Fruit fly (Drosophila melanogaster) whole organism, embryonic: ENCODE results near the gene Hat1.
A peak's percentile ranks its signal among the peaks of the same experiment; 100 is the strongest.

Source experiments
- BEAF-32 ChIP-seq: fragments of 200-800 bp; sonication (Bioruptor generic); optimal IDR thresholded peaks from 3 replicates; lab custom pipeline; 2017; ENCODE audit warnings: missing biosample characterization, missing genetic modification characterization, mild to moderate bottlenecking, moderate library complexity, missing genetic modification reagents
- Blimp-1 ChIP-seq: fragments of 200-800 bp; sonication (Bioruptor generic); optimal IDR thresholded peaks from 3 replicates; lab custom pipeline; 2018; ENCODE audit warnings: missing biosample characterization, missing genetic modification characterization, mild to moderate bottlenecking, moderate library complexity, missing genetic modification reagents
- CG10274 ChIP-seq: fragments of 200-800 bp; sonication (Bioruptor generic); optimal IDR thresholded peaks from 3 replicates; lab custom pipeline; 2017; ENCODE audit warnings: missing biosample characterization, mild to moderate bottlenecking, missing genetic modification characterization
- CG11085 ChIP-seq: fragments of 200-800 bp; sonication (Bioruptor generic); IDR thresholded peaks from 2 replicates; pipeline ENCODE4 v1.3.6; 2022; ENCODE audit warnings: missing biosample characterization, missing genetic modification characterization
- CG12744 ChIP-seq: fragments of 200-800 bp; sonication (Bioruptor generic); optimal IDR thresholded peaks from 2 replicates; lab custom pipeline; 2016; ENCODE audit warnings: missing biosample characterization, missing genetic modification characterization
- CG1602 ChIP-seq: fragments of 200-800 bp; sonication (Bioruptor generic); optimal IDR thresholded peaks from 3 replicates; lab custom pipeline; 2016; ENCODE audit warnings: missing biosample characterization, missing genetic modification characterization
- CG16813 ChIP-seq: fragments of 200-800 bp; sonication (Bioruptor generic); IDR thresholded peaks from 3 replicates; pipeline ENCODE4 v1.3.6; 2022; ENCODE audit warnings: missing biosample characterization, missing genetic modification characterization; ENCODE audit not compliant: partially characterized antibody
- CG17385 ChIP-seq: fragments of 200-800 bp; sonication (Bioruptor generic); optimal IDR thresholded peaks from 3 replicates; lab custom pipeline; 2018; ENCODE audit warnings: missing biosample characterization, mild to moderate bottlenecking, missing genetic modification characterization
- CG17829 ChIP-seq: fragments of 200-800 bp; optimal IDR thresholded peaks from 2 replicates; lab custom pipeline; 2019; ENCODE audit warnings: missing biosample characterization, mild to moderate bottlenecking, missing genetic modification characterization, moderate library complexity
- CG17912 ChIP-seq: fragments of 200-800 bp; sonication (Bioruptor generic); optimal IDR thresholded peaks from 2 replicates; lab custom pipeline; 2018; ENCODE audit warnings: missing biosample characterization, mild to moderate bottlenecking, missing genetic modification characterization
- CG18476 ChIP-seq: fragments of 200-800 bp; sonication (Bioruptor generic); optimal IDR thresholded peaks from 2 replicates; lab custom pipeline; 2016; ENCODE audit warnings: missing biosample characterization, mild to moderate bottlenecking, missing genetic modification characterization
- CG18599 ChIP-seq: fragments of 200-800 bp; sonication (Bioruptor generic); optimal IDR thresholded peaks from 3 replicates; lab custom pipeline; 2017; ENCODE audit warnings: missing biosample characterization, missing genetic modification characterization, mild to moderate bottlenecking, moderate library complexity, missing genetic modification reagents
- CG2678 ChIP-seq: fragments of 200-800 bp; sonication (Bioruptor generic); optimal IDR thresholded peaks from 3 replicates; lab custom pipeline; 2019; ENCODE audit warnings: missing biosample characterization, mild to moderate bottlenecking, missing genetic modification characterization, moderate library complexity
- CG2875 ChIP-seq: fragments of 200-800 bp; sonication (Bioruptor generic); optimal IDR thresholded peaks from 2 replicates; lab custom pipeline; 2017; ENCODE audit warnings: missing biosample characterization, mild to moderate bottlenecking, missing genetic modification characterization, missing genetic modification reagents
- CG31365 ChIP-seq: fragments of 200-800 bp; sonication (Bioruptor generic); optimal IDR thresholded peaks from 2 replicates; lab custom pipeline; 2018; ENCODE audit warnings: missing biosample characterization, mild to moderate bottlenecking, missing genetic modification characterization
- CG33557 ChIP-seq: fragments of 200-800 bp; sonication (Bioruptor generic); optimal IDR thresholded peaks from 2 replicates; lab custom pipeline; 2019; ENCODE audit warnings: missing biosample characterization, mild to moderate bottlenecking, missing genetic modification characterization, moderate library complexity
- CG3838 ChIP-seq: fragments of 200-800 bp; sonication (Bioruptor generic); optimal IDR thresholded peaks from 3 replicates; lab custom pipeline; 2016; ENCODE audit warnings: missing biosample characterization, missing genetic modification characterization
- CG4424 ChIP-seq: fragments of 200-800 bp; sonication (Bioruptor generic); optimal IDR thresholded peaks from 3 replicates; lab custom pipeline; 2016; ENCODE audit warnings: missing biosample characterization, missing genetic modification characterization
- CG4707 ChIP-seq: fragments of 200-800 bp; sonication (Bioruptor generic); optimal IDR thresholded peaks from 2 replicates; lab custom pipeline; 2018; ENCODE audit warnings: missing biosample characterization, mild to moderate bottlenecking, missing genetic modification characterization, moderate library complexity
- CG5180 ChIP-seq: fragments of 200-800 bp; sonication (Bioruptor generic); optimal IDR thresholded peaks from 3 replicates; lab custom pipeline; 2017; ENCODE audit warnings: missing biosample characterization, missing genetic modification characterization, mild to moderate bottlenecking, moderate library complexity, missing genetic modification reagents
- CG6765 ChIP-seq: fragments of 200-800 bp; sonication (Bioruptor generic); optimal IDR thresholded peaks from 3 replicates; lab custom pipeline; 2017; ENCODE audit warnings: missing biosample characterization, mild to moderate bottlenecking, missing genetic modification characterization
- CG9876 ChIP-seq: fragments of 200-800 bp; sonication (Bioruptor generic); optimal IDR thresholded peaks from 2 replicates; lab custom pipeline; 2016; ENCODE audit warnings: missing biosample characterization, missing genetic modification characterization
- Ets65A ChIP-seq: fragments of 200-800 bp; sonication (Bioruptor generic); peaks from one replicate; lab custom pipeline; 2016; ENCODE audit warnings: missing biosample characterization, missing genetic modification characterization
- GATAe ChIP-seq: fragments of 200-800 bp; sonication (Bioruptor generic); conservative IDR thresholded peaks from 2 replicates; pipeline ENCODE4 v1.3.6; 2022; ENCODE audit warnings: missing biosample characterization, missing genetic modification characterization
- Hmx ChIP-seq: fragments of 200-800 bp; sonication (Bioruptor generic); optimal IDR thresholded peaks from 2 replicates; lab custom pipeline; 2016; ENCODE audit warnings: missing biosample characterization, missing genetic modification characterization
- Hr3 ChIP-seq: fragments of 200-800 bp; sonication (Bioruptor generic); optimal IDR thresholded peaks from 3 replicates; lab custom pipeline; 2016; ENCODE audit warnings: missing biosample characterization, missing genetic modification characterization
- Lhr ChIP-seq: fragments of 200-800 bp; sonication (Bioruptor generic); optimal IDR thresholded peaks from 3 replicates; lab custom pipeline; 2017; ENCODE audit warnings: mild to moderate bottlenecking, missing biosample characterization, missing genetic modification reagents, missing genetic modification characterization
- Oaz ChIP-seq: fragments of 200-800 bp; sonication (Bioruptor generic); IDR thresholded peaks from 2 replicates; pipeline ENCODE4 v1.3.6; 2022; ENCODE audit warnings: missing biosample characterization, missing genetic modification characterization
- Six4 ChIP-seq: fragments of 200-800 bp; sonication (Bioruptor generic); optimal IDR thresholded peaks from 2 replicates; lab custom pipeline; 2016; ENCODE audit warnings: missing biosample characterization, missing genetic modification characterization
- Xrp1 ChIP-seq: fragments of 200-800 bp; sonication (Bioruptor generic); IDR thresholded peaks from 2 replicates; pipeline ENCODE4 v1.3.6; 2022; ENCODE audit warnings: missing biosample characterization, missing genetic modification characterization
- YL-1 ChIP-seq: fragments of 200-800 bp; sonication (Bioruptor generic); optimal IDR thresholded peaks from 3 replicates; lab custom pipeline; 2017; ENCODE audit warnings: missing biosample characterization, mild to moderate bottlenecking, missing genetic modification characterization
- abd-A ChIP-seq: fragments of 200-800 bp; sonication (Bioruptor generic); optimal IDR thresholded peaks from 3 replicates; lab custom pipeline; 2019; ENCODE audit warnings: missing biosample characterization, mild to moderate bottlenecking, missing genetic modification characterization, moderate library complexity
- cato ChIP-seq: fragments of 200-800 bp; sonication (Bioruptor generic); optimal IDR thresholded peaks from 2 replicates; lab custom pipeline; 2016; ENCODE audit warnings: missing biosample characterization, missing genetic modification characterization, borderline replicate concordance
- ci ChIP-seq: fragments of 200-800 bp; sonication (Bioruptor generic); IDR thresholded peaks from 3 replicates; pipeline ENCODE4 v1.3.6; 2022; ENCODE audit warnings: missing biosample characterization, missing genetic modification characterization
- cwo ChIP-seq: fragments of 200-800 bp; sonication (Bioruptor generic); optimal IDR thresholded peaks from 3 replicates; lab custom pipeline; 2017; ENCODE audit warnings: missing biosample characterization, missing genetic modification characterization, mild to moderate bottlenecking, moderate library complexity, missing genetic modification reagents
- disco-r ChIP-seq: fragments of 200-800 bp; sonication (Bioruptor generic); optimal IDR thresholded peaks from 2 replicates; lab custom pipeline; 2016; ENCODE audit warnings: missing biosample characterization, missing genetic modification characterization
- hb ChIP-seq: fragments of 200-800 bp; sonication (Bioruptor generic); IDR thresholded peaks from 3 replicates; pipeline ENCODE4 v1.3.6; 2022; ENCODE audit warnings: missing biosample characterization, missing genetic modification characterization; ENCODE audit not compliant: partially characterized antibody
- jigr1 ChIP-seq: fragments of 200-800 bp; sonication (Bioruptor generic); IDR thresholded peaks from 3 replicates; pipeline ENCODE4 v1.3.6; 2022; ENCODE audit warnings: missing biosample characterization, missing genetic modification characterization
- kay ChIP-seq: fragments of 200-800 bp; sonication (Bioruptor generic); optimal IDR thresholded peaks from 2 replicates; lab custom pipeline; 2016; ENCODE audit warnings: missing biosample characterization, missing genetic modification characterization
- lov ChIP-seq, 2 experiments: fragments of 200-800 bp in 1 of 2; fragments of >200 bp in 1 of 2; sonication (Bioruptor generic) in 1 of 2; IDR thresholded peaks in 1 of 2; optimal IDR thresholded peaks in 1 of 2; 2 replicates in 1 of 2; 3 replicates in 1 of 2; pipeline versions ENCODE4 v1.3.6 to Lab custom; 2017 to 2022; ENCODE audit warnings: missing biosample characterization in 1 of 2, missing genetic modification characterization in 1 of 2
- maf-S ChIP-seq: fragments of 200-800 bp; sonication (Bioruptor generic); optimal IDR thresholded peaks from 2 replicates; lab custom pipeline; 2016; ENCODE audit warnings: missing biosample characterization, missing genetic modification characterization
- mirr ChIP-seq: fragments of 200-800 bp; sonication (Bioruptor generic); optimal IDR thresholded peaks from 3 replicates; lab custom pipeline; 2018; ENCODE audit warnings: missing biosample characterization, mild to moderate bottlenecking, missing genetic modification characterization
- nau ChIP-seq: fragments of 200-800 bp; sonication (Bioruptor generic); optimal IDR thresholded peaks from 3 replicates; lab custom pipeline; 2017; ENCODE audit warnings: missing biosample characterization, mild to moderate bottlenecking, missing genetic modification characterization, missing genetic modification reagents
- row ChIP-seq: fragments of 200-800 bp; sonication (Bioruptor generic); IDR thresholded peaks from 3 replicates; pipeline ENCODE4 v1.3.6; 2022; ENCODE audit warnings: missing biosample characterization, missing genetic modification characterization
- sqz ChIP-seq: fragments of 200-800 bp; sonication (Bioruptor generic); optimal IDR thresholded peaks from 3 replicates; lab custom pipeline; 2018; ENCODE audit warnings: missing biosample characterization, mild to moderate bottlenecking, missing genetic modification characterization
- tll ChIP-seq, 2 experiments: fragments of 200-800 bp in 1 of 2; fragments of >200 bp in 1 of 2; sonication (Bioruptor generic) in 1 of 2; optimal IDR thresholded peaks; 2 replicates each; lab custom pipeline; 2017 to 2019; ENCODE audit warnings: missing biosample characterization in 2 of 2, missing genetic modification characterization in 2 of 2, mild to moderate bottlenecking in 1 of 2, moderate library complexity in 1 of 2
- trem ChIP-seq: fragments of 200-800 bp; optimal IDR thresholded peaks from 3 replicates; lab custom pipeline; 2019; ENCODE audit warnings: missing biosample characterization, mild to moderate bottlenecking, missing genetic modification characterization, moderate library complexity
- zf30C ChIP-seq: fragments of 200-800 bp; sonication (Bioruptor generic); optimal IDR thresholded peaks from 3 replicates; lab custom pipeline; 2018; ENCODE audit warnings: missing biosample characterization, mild to moderate bottlenecking, missing genetic modification characterization
- zfh2 ChIP-seq: fragments of 200-800 bp; sonication (Bioruptor generic); optimal IDR thresholded peaks from 2 replicates; lab custom pipeline; 2016; ENCODE audit warnings: missing biosample characterization, missing genetic modification characterization

The Hat1 gene

DNA sequence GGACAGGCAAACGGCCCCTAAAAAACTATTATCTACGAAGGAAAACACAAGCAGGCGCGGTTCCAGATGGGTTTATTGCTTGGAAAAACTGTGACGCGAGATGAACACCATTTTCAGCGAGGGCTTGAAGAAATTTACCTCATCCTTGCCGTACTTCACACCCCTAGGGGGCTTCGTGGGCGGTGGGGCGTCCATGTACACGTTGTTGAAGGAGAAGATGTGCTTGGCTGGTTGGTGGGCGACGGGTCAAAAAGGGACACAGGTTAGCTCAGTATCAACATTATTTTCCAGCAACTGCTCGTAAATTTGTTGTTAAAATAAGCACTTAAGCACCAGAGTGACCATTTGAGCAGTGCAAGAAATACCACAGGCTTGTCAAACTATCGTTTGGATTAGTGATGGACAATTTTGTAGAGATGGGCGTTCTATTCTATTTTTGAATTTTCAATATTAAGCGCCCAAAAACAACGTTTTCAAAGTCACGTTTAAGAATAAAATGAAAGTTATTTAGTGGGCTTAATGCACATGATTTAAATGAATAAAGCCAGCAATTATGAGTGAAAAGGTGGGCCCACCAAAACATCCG, 30.5 kb downstream of the Hat1 start, which contains the start of gene Sec8 (continued):
- TF ChIP-seq Hmx (no peak), CG18599 (no peak), CG31365 (no peak), Hr3 (GFP tag; lab: Kevin White, UChicago) (no peak), CG4424 (GFP tag; lab: Kevin White, UChicago) (peak; percentile 1), disco-r (no peak), row (GFP tag; lab: Robert Waterston, UW) (peak; percentile 77), hb (GFP tag; lab: Robert Waterston, UW) (peak; percentile 82), Six4 (GFP tag; lab: Kevin White, UChicago) (no peak), CG2678 (no peak), CG6765 (GFP tag; lab: Kevin White, UChicago) (no peak), ci (GFP tag; lab: Robert Waterston, UW) (peak; percentile 53; the same call in 2 of the 3 replicates), Xrp1 (GFP tag; lab: Robert Waterston, UW) (no peak), CG3838 (no peak), CG18476 (GFP tag; lab: Kevin White, UChicago) (no peak), CG17385 (GFP tag; lab: Kevin White, UChicago) (no peak), CG11085 (GFP tag; lab: Robert Waterston, UW) (no peak), CG9876 (GFP tag; lab: Kevin White, UChicago) (peak; percentile 7), zfh2 (GFP tag; lab: Kevin White, UChicago) (peak; percentile 68), CG17912 (GFP tag; lab: Kevin White, UChicago) (no peak), YL-1 (GFP tag; lab: Kevin White, UChicago) (peak; percentile 68), lov (optimal IDR thresholded peaks at IDR 0.05; lab: Kevin White, UChicago) (no peak), lov (GFP tag; IDR thresholded peaks at IDR 0.05; lab: Robert Waterston, UW) (no peak), mirr (GFP tag; lab: Kevin White, UChicago) (no peak), BEAF-32 (GFP tag; lab: Kevin White, UChicago) (peak; percentile 93), CG5180 (no peak), cwo (GFP tag; lab: Kevin White, UChicago) (no peak), CG2875 (no peak), CG33557 (GFP tag; lab: Kevin White, UChicago) (no peak), Blimp-1 (GFP tag; lab: Kevin White, UChicago) (no peak), nau (no peak), trem (tag; lab: Kevin White, UChicago) (peak; percentile 80), maf-S (peak; percentile 31), Oaz (no peak), zf30C (no peak), Ets65A (GFP tag; lab: Kevin White, UChicago) (peak; percentile 94), CG1602 (GFP tag; lab: Kevin White, UChicago) (peak; percentile 4), sqz (no peak), jigr1 (GFP tag; lab: Robert Waterston, UW) (no peak), CG16813 (peak; percentile 90), GATAe (GFP tag; lab: Robert Waterston, UW) (no peak), CG12744 (peak; percentile 27), Lhr (GFP tag; lab: Kevin White, UChicago) (peak; percentile 77), CG4707 (GFP tag; lab: Kevin White, UChicago) (no peak), tll (GFP tag; optimal IDR thresholded peaks at IDR 0.05; lab: Kevin White, UChicago) (no peak), cato (GFP tag; lab: Kevin White, UChicago) (no peak), CG17829 (tag; lab: Kevin White, UChicago) (peak; percentile 22), abd-A (tag; lab: Kevin White, UChicago) (no peak), CG10274 (GFP tag; lab: Kevin White, UChicago) (no peak), kay (GFP tag; lab: Kevin White, UChicago) (peak; percentile 1)
